Worm (Caenorhabditis elegans): Measurements from ENCODE around the gene F44E2.6.
A peak's percentile ranks its signal among the peaks of the same experiment; 100 is the strongest.

Gene F44E2.6

DNA sequence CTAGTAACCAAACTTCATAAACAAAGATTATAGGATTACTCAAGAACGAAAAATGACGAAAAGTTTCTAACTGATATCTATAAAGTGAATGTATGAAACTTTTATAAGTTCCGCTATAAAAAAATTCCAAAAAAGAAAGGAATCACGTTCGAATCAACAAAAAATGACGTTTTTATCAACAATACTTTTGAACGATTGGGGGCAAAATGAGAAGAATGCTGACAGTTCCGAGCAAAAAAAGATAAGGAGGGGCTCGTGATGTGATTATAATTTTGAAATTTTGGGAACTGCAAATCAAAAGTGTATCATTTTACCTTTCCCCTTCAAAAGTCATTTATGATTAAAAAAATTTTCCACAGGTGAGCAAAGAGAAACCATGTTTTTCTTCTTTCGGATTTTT, 33.9 kb upstream of the F44E2.6 start (continued):
- no peak for TF ChIP-seq ceh-82 (tag; optimal IDR thresholded peaks at IDR 0.05)
- no peak for TF ChIP-seq R02D3.7 (tag; optimal IDR thresholded peaks at IDR 0.05)
- TF ChIP-seq zip-11 (GFP tag; IDR thresholded peaks at IDR 0.05), result no peak
- TF ChIP-seq pqm-1 (tag; optimal IDR thresholded peaks at IDR 0.05), result peak; percentile 78
- no peak for TF ChIP-seq nhr-42 (GFP tag; IDR thresholded peaks at IDR 0.05)
- TF ChIP-seq dpl-1 (GFP tag; optimal IDR thresholded peaks at IDR 0.05), result no peak
- TF ChIP-seq lin-29 (GFP tag; IDR thresholded peaks at IDR 0.05), result no peak
- TF ChIP-seq lin-39 (tag; optimal IDR thresholded peaks at IDR 0.05), result no peak
- no peak for TF ChIP-seq nhr-11 (tag; optimal IDR thresholded peaks at IDR 0.05)
- TF ChIP-seq egl-43 (GFP tag; IDR thresholded peaks at IDR 0.05), result no peak
- peak; percentile 39 for TF ChIP-seq nhr-48 (tag; optimal IDR thresholded peaks at IDR 0.05)
- TF ChIP-seq mep-1 (tag; optimal IDR thresholded peaks at IDR 0.05), result peak; percentile 43
- peak; percentile 57 for TF ChIP-seq nhr-28 (tag; optimal IDR thresholded peaks at IDR 0.05)
- TF ChIP-seq gei-8 (GFP tag; optimal IDR thresholded peaks at IDR 0.05), result no peak
- TF ChIP-seq snpc-4 (tag; optimal IDR thresholded peaks at IDR 0.05), result no peak
- TF ChIP-seq hlh-11 (tag; optimal IDR thresholded peaks at IDR 0.05), result peak; percentile 74
- no peak for TF ChIP-seq jun-1 (tag; optimal IDR thresholded peaks at IDR 0.05)
- TF ChIP-seq unc-62 (GFP tag; optimal IDR thresholded peaks at IDR 0.05 in 1 of 2), result no peak
- no peak for TF ChIP-seq unc-62 (tag; optimal IDR thresholded peaks at IDR 0.05)
- TF ChIP-seq Y105C5A.15 (GFP tag; IDR thresholded peaks at IDR 0.05), result no peak
- TF ChIP-seq nhr-237 (tag; optimal IDR thresholded peaks at IDR 0.05), result no peak
- TF ChIP-seq hif-1 (tag; optimal IDR thresholded peaks at IDR 0.05), result peak in 1 of 2 experiments; percentile 47
- TF ChIP-seq vab-7 (GFP tag; IDR thresholded peaks at IDR 0.05), result no peak
- no peak for TF ChIP-seq ztf-11 (tag; optimal IDR thresholded peaks at IDR 0.05)
- no peak for TF ChIP-seq ces-1 (GFP tag; optimal IDR thresholded peaks at IDR 0.05)
- TF ChIP-seq lim-7 (GFP tag; IDR thresholded peaks at IDR 0.05), result no peak
- TF ChIP-seq F37D6.2 (tag; optimal IDR thresholded peaks at IDR 0.05), result no peak
- no peak for TF ChIP-seq Y48G9A.11 (GFP tag; IDR thresholded peaks at IDR 0.05)
- no peak for TF ChIP-seq ceh-20 (GFP tag; IDR thresholded peaks at IDR 0.05)
- no peak for TF ChIP-seq dmd-9 (GFP tag; IDR thresholded peaks at IDR 0.05)
- no peak for TF ChIP-seq ZK546.5 (tag; optimal IDR thresholded peaks at IDR 0.05)
- TF ChIP-seq fos-1 (tag; optimal IDR thresholded peaks at IDR 0.05), result no peak
- peak; percentile 35; the same call in 1 of the 2 replicates for TF ChIP-seq php-3 (GFP tag; IDR thresholded peaks at IDR 0.05)
- no peak for TF ChIP-seq ceh-62 (tag; optimal IDR thresholded peaks at IDR 0.05)
- no peak for TF ChIP-seq spr-3 (GFP tag; optimal IDR thresholded peaks at IDR 0.05)
- TF ChIP-seq lin-15B (tag; optimal IDR thresholded peaks at IDR 0.05), result no peak
- TF ChIP-seq lin-38 (GFP tag; IDR thresholded peaks at IDR 0.05), result no peak; the same call in 1 of the 2 replicates
- TF ChIP-seq zip-2 (tag; optimal IDR thresholded peaks at IDR 0.05), result no peak
- TF ChIP-seq lin-13 (GFP tag; optimal IDR thresholded peaks at IDR 0.05), result no peak
- no peak for TF ChIP-seq nhr-76 (tag; optimal IDR thresholded peaks at IDR 0.05)
- peak; percentile 29 for TF ChIP-seq hlh-30 (tag; optimal IDR thresholded peaks at IDR 0.05; ENCODE audit: insufficient read depth)
- no peak for TF ChIP-seq daf-8 (GFP tag; IDR thresholded peaks at IDR 0.05)
- TF ChIP-seq nhr-6 (tag; optimal IDR thresholded peaks at IDR 0.05), result no peak
- TF ChIP-seq T20F7.1 (GFP tag; optimal IDR thresholded peaks at IDR 0.05), result peak; percentile 7
- no peak for TF ChIP-seq nhr-41 (GFP tag; IDR thresholded peaks at IDR 0.05)
- TF ChIP-seq madf-9 (GFP tag; conservative IDR thresholded peaks at IDR 0.05), result no peak
- TF ChIP-seq dmd-6 (GFP tag; IDR thresholded peaks at IDR 0.05), result peak; percentile 87
- no peak for TF ChIP-seq cey-2 (tag; optimal IDR thresholded peaks at IDR 0.05; ENCODE audit: borderline replicate concordance, insufficient read depth)
- TF ChIP-seq skn-1 (tag; optimal IDR thresholded peaks at IDR 0.05), result no peak
- TF ChIP-seq Y75B8A.6 (GFP tag; IDR thresholded peaks at IDR 0.05), result no peak
- no peak for TF ChIP-seq F49E8.2 (tag; optimal IDR thresholded peaks at IDR 0.05; ENCODE audit: borderline replicate concordance)
- TF ChIP-seq spr-1 (tag; optimal IDR thresholded peaks at IDR 0.05), result no peak
- no peak for TF ChIP-seq daf-19 (GFP tag; conservative IDR thresholded peaks at IDR 0.05)
- TF ChIP-seq ama-1 (optimal IDR thresholded peaks at IDR 0.05), result no peak

Data from whole organism, L4 larva.